Worm (Caenorhabditis elegans) whole organism, L3 larva: ENCODE data around the gene nsph-1.1.
A peak's percentile ranks its signal among the peaks of the same experiment; 100 is the strongest.

Source experiments
- R02D3.7 ChIP-seq: fragments of 150-350 bp; optimal IDR thresholded peaks from 2 replicates; lab custom pipeline; 2014; ENCODE audit warnings: missing biosample characterization, missing genetic modification characterization
- ZK546.5 ChIP-seq: sonication (generic microtip); optimal IDR thresholded peaks from 2 replicates; lab custom pipeline; 2017; ENCODE audit warnings: missing biosample characterization, missing genetic modification characterization
- aly-2 ChIP-seq: fragments of 150-350 bp; optimal IDR thresholded peaks from 2 replicates; lab custom pipeline; 2014; ENCODE audit warnings: missing biosample characterization, missing genetic modification characterization
- ama-1 ChIP-seq: fragments of 150-350 bp; optimal IDR thresholded peaks from 2 replicates; lab custom pipeline; 2018
- ceh-16 ChIP-seq: sonication (generic microtip); optimal IDR thresholded peaks from 2 replicates; lab custom pipeline; 2017; ENCODE audit warnings: missing biosample characterization, missing genetic modification characterization
- ceh-28 ChIP-seq: fragments of 150-350 bp; optimal IDR thresholded peaks from 2 replicates; lab custom pipeline; 2014; ENCODE audit warnings: missing biosample characterization, missing genetic modification reagents, missing genetic modification characterization
- ceh-82 ChIP-seq: fragments of 150-350 bp; optimal IDR thresholded peaks from 2 replicates; lab custom pipeline; 2014; ENCODE audit warnings: missing biosample characterization, missing genetic modification characterization
- egl-27 ChIP-seq: sonication (generic microtip); optimal IDR thresholded peaks from 4 replicates; lab custom pipeline; 2017; ENCODE audit warnings: missing biosample characterization, missing genetic modification reagents, missing genetic modification characterization
- egl-5 ChIP-seq: fragments of 150-350 bp; optimal IDR thresholded peaks from 2 replicates; lab custom pipeline; 2017; ENCODE audit warnings: missing biosample characterization, missing genetic modification reagents, missing genetic modification characterization, inconsistent platforms
- elt-1 ChIP-seq: fragments of 150-350 bp; optimal IDR thresholded peaks from 2 replicates; lab custom pipeline; 2014; ENCODE audit warnings: missing biosample characterization, missing genetic modification characterization
- elt-2 ChIP-seq: sonication (generic microtip); optimal IDR thresholded peaks from 2 replicates; lab custom pipeline; 2016; ENCODE audit warnings: missing genetic modification reagents, mild to moderate bottlenecking, missing genetic modification characterization, missing compliant biosample characterization
- fkh-2 ChIP-seq: fragments of 150-350 bp; optimal IDR thresholded peaks from 2 replicates; lab custom pipeline; 2014; ENCODE audit warnings: missing biosample characterization, missing genetic modification reagents, missing genetic modification characterization
- hmg-11 ChIP-seq: sonication (generic microtip); optimal IDR thresholded peaks from 2 replicates; lab custom pipeline; 2016; ENCODE audit warnings: missing genetic modification characterization, missing compliant biosample characterization
- jun-1 ChIP-seq: fragments of 150-350 bp; optimal IDR thresholded peaks from 2 replicates; lab custom pipeline; 2014; ENCODE audit warnings: missing biosample characterization, missing genetic modification reagents, missing genetic modification characterization
- lin-39 ChIP-seq: fragments of 150-350 bp; optimal IDR thresholded peaks from 2 replicates; lab custom pipeline; 2018; ENCODE audit warnings: missing biosample characterization, missing genetic modification reagents, missing genetic modification characterization
- lsy-12 ChIP-seq: sonication (generic microtip); optimal IDR thresholded peaks from 2 replicates; lab custom pipeline; 2016; ENCODE audit warnings: mild to moderate bottlenecking, missing genetic modification characterization, missing compliant biosample characterization
- mdl-1 ChIP-seq: fragments of 150-350 bp; optimal IDR thresholded peaks from 2 replicates; lab custom pipeline; 2014; ENCODE audit warnings: missing biosample characterization, missing genetic modification characterization
- mml-1 ChIP-seq: fragments of 150-350 bp; sonication (generic microtip); optimal IDR thresholded peaks from 3 replicates; lab custom pipeline; 2014; ENCODE audit warnings: missing biosample characterization, missing genetic modification characterization
- nfya-1 ChIP-seq: sonication (generic microtip); optimal IDR thresholded peaks from 2 replicates; lab custom pipeline; 2017; ENCODE audit warnings: missing genetic modification characterization, mild to moderate bottlenecking, missing compliant biosample characterization, antibody characterized with exemption, moderate library complexity; ENCODE audit not compliant: insufficient read depth
- nhr-11 ChIP-seq: fragments of 150-350 bp; optimal IDR thresholded peaks from 2 replicates; lab custom pipeline; 2014; ENCODE audit warnings: missing biosample characterization, missing genetic modification characterization
- nhr-12 ChIP-seq: fragments of 150-350 bp; optimal IDR thresholded peaks from 2 replicates; lab custom pipeline; 2014; ENCODE audit warnings: missing biosample characterization, missing genetic modification characterization
- nhr-23 ChIP-seq: fragments of 150-350 bp; optimal IDR thresholded peaks from 2 replicates; lab custom pipeline; 2014; ENCODE audit warnings: missing biosample characterization, missing genetic modification reagents, missing genetic modification characterization
- nhr-237 ChIP-seq: fragments of 150-350 bp; optimal IDR thresholded peaks from 2 replicates; lab custom pipeline; 2014; ENCODE audit warnings: missing biosample characterization, missing genetic modification characterization
- nhr-25 ChIP-seq: sonication (generic microtip); optimal IDR thresholded peaks from 2 replicates; lab custom pipeline; 2017; ENCODE audit warnings: missing biosample characterization, missing genetic modification characterization
- nhr-28 ChIP-seq: fragments of 150-350 bp; optimal IDR thresholded peaks from 2 replicates; lab custom pipeline; 2014; ENCODE audit warnings: missing biosample characterization, missing genetic modification characterization
- nhr-43 ChIP-seq: sonication (generic microtip); optimal IDR thresholded peaks from 2 replicates; lab custom pipeline; 2016; ENCODE audit warnings: mild to moderate bottlenecking, missing genetic modification characterization, missing compliant biosample characterization; ENCODE audit not compliant: poor library complexity, severe bottlenecking
- nhr-67 ChIP-seq: fragments of 150-350 bp; optimal IDR thresholded peaks from 2 replicates; lab custom pipeline; 2014; ENCODE audit warnings: missing biosample characterization, missing genetic modification characterization
- nhr-76 ChIP-seq: fragments of 150-350 bp; sonication (generic microtip); optimal IDR thresholded peaks from 5 replicates; lab custom pipeline; 2014; ENCODE audit warnings: missing biosample characterization, missing genetic modification characterization
- pha-4 ChIP-seq: fragments of 150-350 bp; optimal IDR thresholded peaks from 2 replicates; lab custom pipeline; 2014; ENCODE audit warnings: missing biosample characterization, missing genetic modification reagents, missing genetic modification characterization
- pqm-1 ChIP-seq: fragments of 150-350 bp; optimal IDR thresholded peaks from 2 replicates; lab custom pipeline; 2017; ENCODE audit warnings: missing biosample characterization, missing genetic modification characterization, inconsistent platforms
- sea-2 ChIP-seq: fragments of 150-350 bp; sonication (generic microtip); optimal IDR thresholded peaks from 4 replicates; lab custom pipeline; 2014; ENCODE audit warnings: missing biosample characterization, missing genetic modification reagents, missing genetic modification characterization
- skn-1 ChIP-seq: fragments of 150-350 bp; optimal IDR thresholded peaks from 2 replicates; lab custom pipeline; 2014; ENCODE audit warnings: missing biosample characterization, missing genetic modification characterization
- tbx-2 ChIP-seq: sonication (generic microtip); optimal IDR thresholded peaks from 2 replicates; lab custom pipeline; 2016; ENCODE audit warnings: mild to moderate bottlenecking, missing genetic modification characterization, missing compliant biosample characterization
- zag-1 ChIP-seq: fragments of 150-350 bp; optimal IDR thresholded peaks from 2 replicates; lab custom pipeline; 2014; ENCODE audit warnings: missing biosample characterization, missing genetic modification characterization
- ztf-11 ChIP-seq: fragments of 150-350 bp; optimal IDR thresholded peaks from 2 replicates; lab custom pipeline; 2014; ENCODE audit warnings: missing biosample characterization, missing genetic modification characterization

The nsph-1.1 gene

DNA sequence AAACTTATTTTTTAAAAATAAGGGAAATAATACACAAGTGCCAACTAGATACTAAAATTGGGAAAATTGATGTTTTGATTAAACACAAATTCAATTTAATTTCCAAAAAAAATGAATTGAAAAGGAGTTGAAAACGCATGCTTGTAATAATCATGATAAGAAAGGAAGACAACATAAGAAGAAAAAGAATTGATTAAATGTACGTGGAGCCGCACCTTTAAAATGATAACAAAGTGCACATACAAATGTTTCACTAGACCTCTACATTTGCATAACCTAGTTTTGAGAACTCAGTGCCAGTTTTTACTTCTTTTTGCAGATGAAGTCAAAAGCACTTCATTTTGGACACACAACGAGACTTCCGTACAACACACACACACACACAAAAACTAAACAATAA, 4.8 kb upstream of the nsph-1.1 start:
- TF ChIP-seq pha-4 (tag; lab: Kevin White, UChicago) (peak; percentile 20), elt-2 (tag; lab: Kevin White, UChicago) (peak; percentile 56), egl-5 (tag; lab: Kevin White, UChicago) (no peak)
- TF ChIP-seq, all 47 proteins: peak for 2

DNA sequence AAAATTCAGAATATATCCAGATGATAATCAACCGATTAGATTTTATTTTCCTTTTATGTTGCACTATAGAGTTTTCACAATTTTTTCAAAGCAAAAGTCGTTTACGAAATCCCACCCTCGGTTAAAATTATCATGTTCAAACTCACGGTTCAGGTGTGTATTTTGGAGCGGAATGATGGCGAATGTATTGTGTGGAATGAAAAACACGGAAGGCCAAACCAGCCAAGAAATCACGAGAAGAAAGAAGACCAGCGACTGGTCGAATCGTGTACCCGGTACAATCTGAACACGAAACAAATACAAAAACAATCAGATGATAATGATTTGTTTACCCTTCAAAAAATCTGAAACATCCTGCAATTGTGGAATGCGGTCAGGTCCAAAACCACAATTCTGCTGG, 3.2 kb upstream of the nsph-1.1 start:
- TF ChIP-seq ceh-16 (tag; lab: Kevin White, UChicago) = no peak
- no peak for TF ChIP-seq nhr-12
- TF ChIP-seq nhr-67 (tag; lab: Kevin White, UChicago) = no peak
- no peak for TF ChIP-seq ZK546.5
- TF ChIP-seq fkh-2 = no peak
- no peak for TF ChIP-seq lin-39 (tag; lab: Kevin White, UChicago)
- TF ChIP-seq ama-1 (lab: Kevin White, UChicago) = no peak
- no peak for TF ChIP-seq sea-2
- TF ChIP-seq ceh-82 (tag; lab: Kevin White, UChicago) = no peak

ce11 chrII:8764332-8764731, 2.2 kb upstream of the nsph-1.1 start:
- TF ChIP-seq skn-1 (tag; lab: Kevin White, UChicago) (no peak), ZK546.5 (no peak)

- no peak for TF ChIP-seq jun-1
- peak; percentile 70 for TF ChIP-seq nhr-23 (tag; lab: Kevin White, UChicago)
- peak; percentile 48 for TF ChIP-seq mdl-1
- peak; percentile 2 for TF ChIP-seq lsy-12 (tag; lab: Kevin White, UChicago)
- TF ChIP-seq nhr-25 = peak; percentile 24
- TF ChIP-seq nhr-43 = peak; percentile 81
- TF ChIP-seq hmg-11 (tag; lab: Kevin White, UChicago) = no peak
These were observed 1.4 kb upstream of the nsph-1.1 start for ce11 chrII:8765131-8765530.

ce11 chrII:8766897-8767296, 322 bp downstream of the nsph-1.1 start, which contains the start of gene pah-1:
Gene pah-1, minus strand, starts transcription at chrII:8766997.
- TF ChIP-seq nhr-12 = no peak
- TF ChIP-seq nfya-1 (tag; lab: Kevin White, UChicago) = no peak
- no peak for TF ChIP-seq elt-1
- TF ChIP-seq mml-1 (tag; lab: Kevin White, UChicago) = no peak
- TF ChIP-seq ceh-28 (tag; lab: Kevin White, UChicago) = no peak
- TF ChIP-seq ztf-11 (tag; lab: Kevin White, UChicago) = no peak
- TF ChIP-seq ama-1 (lab: Kevin White, UChicago) = no peak
- TF ChIP-seq nhr-237 (tag; lab: Kevin White, UChicago) = no peak
- no peak for TF ChIP-seq sea-2
- no peak for TF ChIP-seq nhr-11 (tag; lab: Kevin White, UChicago)
- no peak for TF ChIP-seq nhr-76
- TF ChIP-seq pqm-1 (tag; lab: Kevin White, UChicago) = no peak
- TF ChIP-seq R02D3.7 (tag; lab: Kevin White, UChicago) = no peak
- TF ChIP-seq nhr-43 = no peak
- no peak for TF ChIP-seq jun-1
- no peak for TF ChIP-seq aly-2 (tag; lab: Kevin White, UChicago)
- TF ChIP-seq elt-2 (tag; lab: Kevin White, UChicago) = no peak

- TF ChIP-seq tbx-2 (tag; lab: Kevin White, UChicago) = no peak
- no peak for TF ChIP-seq nhr-76
- no peak for TF ChIP-seq ZK546.5
- peak; percentile 57 for TF ChIP-seq hmg-11 (tag; lab: Kevin White, UChicago)
- TF ChIP-seq ztf-11 (tag; lab: Kevin White, UChicago) = no peak
- peak; percentile 5 for TF ChIP-seq elt-2 (tag; lab: Kevin White, UChicago)
- TF ChIP-seq pha-4 (tag; lab: Kevin White, UChicago) = peak; percentile 44
- TF ChIP-seq lsy-12 (tag; lab: Kevin White, UChicago) = no peak
- TF ChIP-seq ceh-16 (tag; lab: Kevin White, UChicago) = no peak
- no peak for TF ChIP-seq elt-1
- TF ChIP-seq skn-1 (tag; lab: Kevin White, UChicago) = no peak
- no peak for TF ChIP-seq mml-1 (tag; lab: Kevin White, UChicago)
- TF ChIP-seq nhr-28 (tag; lab: Kevin White, UChicago) = no peak
- TF ChIP-seq pqm-1 (tag; lab: Kevin White, UChicago) = peak; percentile 18
- TF ChIP-seq nfya-1 (tag; lab: Kevin White, UChicago) = peak; percentile 26
- TF ChIP-seq ceh-28 (tag; lab: Kevin White, UChicago) = no peak
- TF ChIP-seq nhr-12 = no peak
- no peak for TF ChIP-seq ceh-82 (tag; lab: Kevin White, UChicago)
- no peak for TF ChIP-seq zag-1 (tag; lab: Kevin White, UChicago)
- no peak for TF ChIP-seq nhr-237 (tag; lab: Kevin White, UChicago)
- no peak for TF ChIP-seq egl-27
- TF ChIP-seq R02D3.7 (tag; lab: Kevin White, UChicago) = no peak
- TF ChIP-seq, all 47 proteins: peak for 5
These were observed 2.8 kb downstream of the nsph-1.1 start for ce11 chrII:8769375-8769774.
